Worm (Caenorhabditis elegans): ENCODE results near the gene F14F8.8.
A peak's percentile ranks its signal among the peaks of the same experiment; 100 is the strongest.

Gene F14F8.8

ce11 chrV:16699752-16700259 lies 27.7 kb upstream of the F14F8.8 start, which contains the start of gene Y70C5C.1:
Gene Y70C5C.1, plus strand, starts transcription at chrV:16700209.
- TF ChIP-seq efl-1 (optimal IDR thresholded peaks at IDR 0.05) (no peak), efl-1 (GFP tag; optimal IDR thresholded peaks at IDR 0.05 in 1 of 2) (peak in 1 of 2 experiments; percentile 85), lir-3 (tag; optimal IDR thresholded peaks at IDR 0.05; ENCODE audit: poor library complexity) (no peak)

ce11 chrV:16697178-16697577 lies 25.1 kb upstream of the F14F8.8 start, which contains the start of gene srw-41:
Gene srw-41, plus strand, starts transcription at chrV:16697478.
- no peak for TF ChIP-seq grh-1 (GFP tag; IDR thresholded peaks at IDR 0.05)
- no peak for TF ChIP-seq nhr-71 (tag; optimal IDR thresholded peaks at IDR 0.05)
- no peak for TF ChIP-seq skn-1 (tag; optimal IDR thresholded peaks at IDR 0.05)
- no peak for TF ChIP-seq pax-3 (tag; optimal IDR thresholded peaks at IDR 0.05)
- TF ChIP-seq C34B4.2 (tag; optimal IDR thresholded peaks at IDR 0.05), result no peak
- no peak for TF ChIP-seq egl-27 (tag; optimal IDR thresholded peaks at IDR 0.05)
- no peak for TF ChIP-seq lin-35 (GFP tag; optimal IDR thresholded peaks at IDR 0.05)
- TF ChIP-seq sup-37 (GFP tag; optimal IDR thresholded peaks at IDR 0.05), result no peak
- no peak for TF ChIP-seq nhr-19 (GFP tag; conservative IDR thresholded peaks at IDR 0.05)
- TF ChIP-seq elt-3 (tag; optimal IDR thresholded peaks at IDR 0.05), result no peak
- TF ChIP-seq aha-1 (tag; optimal IDR thresholded peaks at IDR 0.05), result no peak
- no peak for TF ChIP-seq ztf-11 (tag; optimal IDR thresholded peaks at IDR 0.05)
- no peak for TF ChIP-seq ets-5 (GFP tag; IDR thresholded peaks at IDR 0.05)
- TF ChIP-seq ceh-88 (GFP tag; IDR thresholded peaks at IDR 0.05), result no peak

ce11 chrV:16695499-16695898 lies 23.4 kb upstream of the F14F8.8 start:
- no peak for TF ChIP-seq efl-1 (optimal IDR thresholded peaks at IDR 0.05)
- TF ChIP-seq efl-1 (GFP tag; optimal IDR thresholded peaks at IDR 0.05 in 1 of 2), result peak in 1 of 2 experiments; percentile 79
- no peak for TF ChIP-seq sup-37 (GFP tag; optimal IDR thresholded peaks at IDR 0.05)

- TF ChIP-seq fkh-8 (tag; optimal IDR thresholded peaks at IDR 0.05) (no peak), ces-1 (GFP tag; optimal IDR thresholded peaks at IDR 0.05) (no peak), isw-1 (GFP tag; IDR thresholded peaks at IDR 0.05) (no peak), nhr-12 (tag; optimal IDR thresholded peaks at IDR 0.05) (no peak), nhr-84 (tag; optimal IDR thresholded peaks at IDR 0.05) (no peak), zip-4 (GFP tag; optimal IDR thresholded peaks at IDR 0.05) (no peak), fkh-10 (GFP tag; optimal IDR thresholded peaks at IDR 0.05) (no peak), nhr-90 (tag; optimal IDR thresholded peaks at IDR 0.05; ENCODE audit: poor library complexity) (no peak), C16A3.4 (tag; optimal IDR thresholded peaks at IDR 0.05) (no peak), sox-4 (tag; optimal IDR thresholded peaks at IDR 0.05) (no peak), jun-1 (tag; optimal IDR thresholded peaks at IDR 0.05) (no peak), blmp-1 (tag; optimal IDR thresholded peaks at IDR 0.05) (no peak)
Observed at ce11 chrV:16694538-16694937, 22.4 kb upstream of the F14F8.8 start, which contains the start of gene srz-101. Gene srz-101, plus strand, starts transcription at chrV:16694838.

ce11 chrV:16693732-16694131 lies 21.6 kb upstream of the F14F8.8 start, which contains the start of gene srw-42:
Gene srw-42, minus strand, starts transcription at chrV:16693832.
- TF ChIP-seq hlh-17 (GFP tag; optimal IDR thresholded peaks at IDR 0.05; ENCODE audit: borderline replicate concordance), result no peak
- no peak for TF ChIP-seq nhr-77 (tag; optimal IDR thresholded peaks at IDR 0.05)
- no peak for TF ChIP-seq lin-15B (tag; optimal IDR thresholded peaks at IDR 0.05)
- TF ChIP-seq tlp-1 (tag; optimal IDR thresholded peaks at IDR 0.05), result no peak
- no peak for TF ChIP-seq efl-3 (GFP tag; optimal IDR thresholded peaks at IDR 0.05)
- no peak for TF ChIP-seq ztf-11 (tag; optimal IDR thresholded peaks at IDR 0.05)
- TF ChIP-seq mep-1 (tag; optimal IDR thresholded peaks at IDR 0.05), result no peak
- no peak for TF ChIP-seq fkh-8 (tag; optimal IDR thresholded peaks at IDR 0.05)
- no peak for TF ChIP-seq ama-1 (optimal IDR thresholded peaks at IDR 0.05)
- no peak for TF ChIP-seq fkh-4 (tag; optimal IDR thresholded peaks at IDR 0.05; ENCODE audit: borderline replicate concordance)
- TF ChIP-seq ets-5 (GFP tag; IDR thresholded peaks at IDR 0.05), result no peak
- no peak for TF ChIP-seq nhr-84 (tag; optimal IDR thresholded peaks at IDR 0.05)
- no peak for TF ChIP-seq fos-1 (tag; optimal IDR thresholded peaks at IDR 0.05)
- TF ChIP-seq C16A3.4 (tag; optimal IDR thresholded peaks at IDR 0.05), result no peak
- no peak for TF ChIP-seq lin-39 (tag; optimal IDR thresholded peaks at IDR 0.05)
- no peak for TF ChIP-seq sox-4 (tag; optimal IDR thresholded peaks at IDR 0.05)
- no peak for TF ChIP-seq zag-1 (tag; optimal IDR thresholded peaks at IDR 0.05)
- TF ChIP-seq F16B12.6 (tag; optimal IDR thresholded peaks at IDR 0.05), result no peak

Measured in whole organism, L1 larva.